Worm (Caenorhabditis elegans): ENCODE data around the gene F12E12.1.

Gene F12E12.1

DNA sequence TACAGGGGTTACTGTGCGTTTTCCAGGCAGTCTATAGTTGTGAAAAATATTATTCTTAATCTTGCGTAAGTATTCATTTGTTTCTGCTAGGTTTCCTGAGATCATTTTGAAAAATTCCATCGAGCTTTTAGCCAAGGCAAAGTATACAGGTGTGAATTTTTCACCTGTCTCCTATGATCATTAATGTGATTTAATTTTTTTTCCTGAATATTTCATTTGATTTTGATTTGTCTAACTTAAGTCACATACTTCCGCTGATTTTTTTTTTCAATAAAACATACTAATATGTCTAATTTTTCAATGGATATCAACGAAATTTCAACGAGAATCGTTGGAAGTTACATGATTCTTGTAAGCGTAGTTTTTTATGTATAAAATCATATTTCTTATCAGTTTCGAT lies 36.4 kb upstream of the F12E12.1 start, which contains the start of gene srx-108:
TSS of gene srx-108 (plus strand) at position 301 of the 400 bp plus-strand sequence.
- TF ChIP-seq lin-13 (GFP tag; optimal IDR thresholded peaks at IDR 0.05) = no peak
- no peak for TF ChIP-seq nhr-111 (GFP tag; optimal IDR thresholded peaks at IDR 0.05)
- no peak for TF ChIP-seq pha-4 (GFP tag; IDR thresholded peaks at IDR 0.05)
- TF ChIP-seq pha-4 (tag; optimal IDR thresholded peaks at IDR 0.05) = no peak
- TF ChIP-seq ZK546.5 (tag; optimal IDR thresholded peaks at IDR 0.05) = no peak
- no peak for TF ChIP-seq ceh-82 (tag; optimal IDR thresholded peaks at IDR 0.05)
- TF ChIP-seq madf-5 (GFP tag; IDR thresholded peaks at IDR 0.05) = no peak
- no peak for TF ChIP-seq dmd-8 (GFP tag; IDR thresholded peaks at IDR 0.05)
- no peak for TF ChIP-seq php-3 (GFP tag; IDR thresholded peaks at IDR 0.05)
- TF ChIP-seq ceh-20 (GFP tag; IDR thresholded peaks at IDR 0.05) = no peak
- TF ChIP-seq lin-1 (GFP tag; IDR thresholded peaks at IDR 0.05) = no peak
- no peak for TF ChIP-seq lin-29 (GFP tag; IDR thresholded peaks at IDR 0.05)
- TF ChIP-seq Y48G9A.11 (GFP tag; IDR thresholded peaks at IDR 0.05) = no peak
- no peak for TF ChIP-seq lim-7 (GFP tag; IDR thresholded peaks at IDR 0.05)
- TF ChIP-seq ceh-28 (tag; optimal IDR thresholded peaks at IDR 0.05) = no peak
- TF ChIP-seq mdt-29 (GFP tag; IDR thresholded peaks at IDR 0.05) = no peak
- no peak for TF ChIP-seq jun-1 (tag; optimal IDR thresholded peaks at IDR 0.05)
- TF ChIP-seq egl-43 (GFP tag; IDR thresholded peaks at IDR 0.05) = no peak
- TF ChIP-seq F37D6.2 (tag; optimal IDR thresholded peaks at IDR 0.05) = no peak
- no peak for TF ChIP-seq zag-1 (tag; optimal IDR thresholded peaks at IDR 0.05)
- TF ChIP-seq unc-130 (GFP tag; optimal IDR thresholded peaks at IDR 0.05) = no peak

DNA sequence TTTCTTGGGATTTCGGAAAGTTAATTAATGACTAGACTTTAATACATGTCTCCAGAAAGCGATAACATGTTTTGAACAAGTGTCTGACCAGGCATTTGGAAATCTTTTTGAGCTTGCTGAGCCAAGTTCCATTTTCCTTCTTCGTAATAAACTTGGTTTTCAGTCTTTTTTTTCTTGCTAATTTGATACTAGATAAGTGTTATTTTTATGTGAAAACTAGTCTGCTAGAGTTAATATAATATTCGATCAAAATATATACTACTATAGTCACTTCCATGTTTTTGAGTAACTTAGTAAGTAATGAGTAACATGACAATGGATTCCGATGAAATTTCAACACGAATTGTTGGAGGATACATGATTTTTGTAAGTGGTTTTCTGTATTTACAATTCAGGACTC lies 32.4 kb upstream of the F12E12.1 start, which contains the start of gene srx-110:
TSS of gene srx-110 (plus strand) at position 301 of the 400 bp plus-strand sequence.
- TF ChIP-seq attf-4 (tag; optimal IDR thresholded peaks at IDR 0.05) (no peak), D1046.2 (GFP tag; IDR thresholded peaks at IDR 0.05) (no peak), unc-62 (GFP tag; optimal IDR thresholded peaks at IDR 0.05 in 1 of 2) (peak in 1 of 2 experiments; percentile 17), unc-62 (tag; optimal IDR thresholded peaks at IDR 0.05) (no peak)

DNA sequence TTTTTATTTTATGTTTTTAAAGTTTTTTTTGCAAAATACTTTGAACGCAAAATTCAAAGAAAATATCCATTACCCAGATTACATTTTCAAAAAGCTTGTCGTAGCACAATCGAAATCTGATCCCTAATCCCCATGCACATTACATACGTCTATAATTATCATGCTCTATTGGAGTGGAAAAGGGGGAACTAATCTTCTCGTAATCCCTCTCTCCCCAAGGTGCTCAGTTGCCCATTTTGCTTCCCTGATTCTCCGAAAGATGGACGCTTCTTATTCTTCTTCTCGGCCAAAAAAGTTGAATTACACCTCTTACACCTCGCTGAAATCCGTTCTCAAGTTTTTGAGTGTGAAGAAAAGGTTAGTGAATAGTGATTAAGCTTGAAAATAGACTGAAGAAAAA lies 30.6 kb upstream of the F12E12.1 start, which contains the start of gene fbxc-53:
TSS of gene fbxc-53 (plus strand) at position 245 of the 400 bp plus-strand sequence.
- TF ChIP-seq hlh-30 (tag; optimal IDR thresholded peaks at IDR 0.05; ENCODE audit: insufficient read depth) = no peak
- TF ChIP-seq aha-1 (tag) = no peak
- no peak for TF ChIP-seq madf-5 (GFP tag; IDR thresholded peaks at IDR 0.05)
- no peak for TF ChIP-seq mep-1 (tag; optimal IDR thresholded peaks at IDR 0.05)
- no peak for TF ChIP-seq snpc-1.2 (GFP tag; IDR thresholded peaks at IDR 0.05)
- TF ChIP-seq ztf-11 (tag; optimal IDR thresholded peaks at IDR 0.05) = no peak
- no peak for TF ChIP-seq nhr-25 (tag; optimal IDR thresholded peaks at IDR 0.05; ENCODE audit: borderline replicate concordance, insufficient read depth)
- TF ChIP-seq jun-1 (tag; optimal IDR thresholded peaks at IDR 0.05) = no peak
- TF ChIP-seq ceh-32 (tag; optimal IDR thresholded peaks at IDR 0.05; ENCODE audit: poor library complexity) = no peak
- no peak for TF ChIP-seq dpl-1 (GFP tag; optimal IDR thresholded peaks at IDR 0.05)
- TF ChIP-seq arid-1 (GFP tag; conservative IDR thresholded peaks at IDR 0.05) = no peak
- TF ChIP-seq daf-19 (GFP tag; conservative IDR thresholded peaks at IDR 0.05) = no peak
- TF ChIP-seq mdt-29 (GFP tag; IDR thresholded peaks at IDR 0.05) = no peak
- no peak for TF ChIP-seq nhr-28 (tag; optimal IDR thresholded peaks at IDR 0.05)
- TF ChIP-seq dve-1 (tag; optimal IDR thresholded peaks at IDR 0.05; ENCODE audit: insufficient read depth) = no peak
- no peak for TF ChIP-seq nhr-48 (tag; optimal IDR thresholded peaks at IDR 0.05)

DNA sequence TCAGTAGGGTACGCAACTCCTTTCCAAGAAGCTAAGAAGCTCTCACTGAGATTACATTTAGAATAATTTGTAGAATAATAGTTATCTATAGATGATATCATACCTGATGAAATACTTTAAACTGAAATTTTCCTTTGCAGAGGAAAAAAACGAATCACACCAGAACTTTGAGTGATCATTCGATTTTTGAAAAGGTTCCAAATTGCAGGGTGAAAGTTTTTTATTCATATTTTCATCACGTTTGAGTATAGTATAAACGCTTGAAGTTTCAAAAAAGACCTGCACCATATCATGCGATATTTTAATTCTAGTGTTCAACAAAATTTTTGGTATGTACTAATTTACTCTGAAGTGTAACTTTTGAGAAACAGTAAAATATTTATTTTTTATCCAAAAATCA lies 27.1 kb upstream of the F12E12.1 start, which contains the start of gene srh-100:
TSS of gene srh-100 (minus strand) at position 101 of the 400 bp plus-strand sequence.
- no peak for TF ChIP-seq dmd-8 (GFP tag; IDR thresholded peaks at IDR 0.05)
- no peak for TF ChIP-seq zfp-3 (GFP tag; conservative IDR thresholded peaks at IDR 0.05)
- TF ChIP-seq lir-3 (tag; optimal IDR thresholded peaks at IDR 0.05) = no peak
- TF ChIP-seq skn-1 (tag; optimal IDR thresholded peaks at IDR 0.05) = no peak
- no peak for TF ChIP-seq zip-2 (tag; optimal IDR thresholded peaks at IDR 0.05)
- no peak for TF ChIP-seq ztf-7 (tag; optimal IDR thresholded peaks at IDR 0.05)
- no peak for TF ChIP-seq tra-1 (GFP tag; IDR thresholded peaks at IDR 0.05)
- TF ChIP-seq R02D3.7 (tag; optimal IDR thresholded peaks at IDR 0.05) = no peak
- no peak for TF ChIP-seq nhr-10 (tag; optimal IDR thresholded peaks at IDR 0.05)
- no peak for TF ChIP-seq mdt-29 (GFP tag; IDR thresholded peaks at IDR 0.05)
- no peak for TF ChIP-seq aha-1 (tag)
- TF ChIP-seq T20F7.1 (GFP tag; optimal IDR thresholded peaks at IDR 0.05) = no peak
- TF ChIP-seq aly-2 (tag; optimal IDR thresholded peaks at IDR 0.05) = no peak
- TF ChIP-seq ctbp-1 (GFP tag; IDR thresholded peaks at IDR 0.05) = no peak
- TF ChIP-seq Y48G9A.11 (GFP tag; IDR thresholded peaks at IDR 0.05) = no peak

Measured in whole organism, L4 larva.